Fruit fly (Drosophila melanogaster) whole organism, prepupa: Measurements from ENCODE around the gene CG4073.

Experiments
- CG1621 ChIP-seq: fragments of 200-800 bp; sonication (Bioruptor generic); optimal IDR thresholded peaks from 3 replicates; lab custom pipeline; 2018; ENCODE audit warnings: missing biosample characterization, mild to moderate bottlenecking, missing genetic modification characterization
- CG32006 ChIP-seq: fragments of 200-800 bp; sonication (Bioruptor generic); optimal IDR thresholded peaks from 3 replicates; lab custom pipeline; 2017; ENCODE audit warnings: missing biosample characterization, mild to moderate bottlenecking, missing genetic modification characterization
- CG8119 ChIP-seq: fragments of 200-800 bp; sonication (Bioruptor generic); IDR thresholded peaks from 3 replicates; pipeline ENCODE4 v1.3.6; 2022; ENCODE audit warnings: missing biosample characterization, missing genetic modification characterization
- Eip78C ChIP-seq: fragments of 200-800 bp; sonication (Bioruptor generic); peaks from one replicate; lab custom pipeline; 2016; ENCODE audit warnings: missing biosample characterization, missing genetic modification characterization
- Ets21C ChIP-seq: fragments of 200-800 bp; sonication (Bioruptor generic); optimal IDR thresholded peaks from 3 replicates; lab custom pipeline; 2016; ENCODE audit warnings: missing biosample characterization, missing genetic modification characterization
- Ets96B ChIP-seq: fragments of 200-800 bp; optimal IDR thresholded peaks from 2 replicates; lab custom pipeline; 2019; ENCODE audit warnings: missing biosample characterization, mild to moderate bottlenecking, missing genetic modification characterization, moderate library complexity
- Hr39 ChIP-seq: fragments of 200-800 bp; sonication (Bioruptor generic); optimal IDR thresholded peaks from 2 replicates; lab custom pipeline; 2016; ENCODE audit warnings: missing biosample characterization, missing genetic modification characterization
- Sox102F ChIP-seq: fragments of 200-800 bp; sonication (Bioruptor generic); optimal IDR thresholded peaks from 2 replicates; lab custom pipeline; 2016; ENCODE audit warnings: missing biosample characterization, mild to moderate bottlenecking, missing genetic modification characterization
- lz ChIP-seq: fragments of 200-800 bp; sonication (Bioruptor generic); optimal IDR thresholded peaks from 3 replicates; lab custom pipeline; 2016; ENCODE audit warnings: missing biosample characterization, missing genetic modification characterization
- vri ChIP-seq: fragments of 200-800 bp; sonication (Bioruptor generic); optimal IDR thresholded peaks from 3 replicates; lab custom pipeline; 2016; ENCODE audit warnings: missing biosample characterization, mild to moderate bottlenecking, missing genetic modification characterization

DNA sequence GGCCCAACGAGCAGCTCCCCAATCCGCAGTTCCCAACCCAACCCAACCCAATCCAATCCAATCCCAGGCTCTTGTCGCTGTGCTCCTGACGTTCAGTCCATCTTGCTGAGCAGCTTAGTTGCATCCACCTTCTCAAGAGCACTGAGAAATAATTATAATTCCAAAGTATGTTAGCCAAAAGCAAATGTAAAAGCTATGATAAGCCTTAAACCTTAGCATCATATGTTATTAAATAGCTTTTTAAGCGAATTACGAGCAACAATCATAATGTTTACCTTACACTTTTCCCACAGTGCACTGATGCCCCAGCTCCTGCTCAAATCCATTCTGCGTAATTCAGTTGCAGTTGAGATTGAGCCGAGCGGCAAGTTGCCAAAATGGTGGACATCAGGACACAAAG, 44.6 kb upstream of the CG4073 start:
- no peak for TF ChIP-seq CG1621 (tag; lab: Kevin White, UChicago)
- peak; percentile 51 for TF ChIP-seq Eip78C (GFP tag; lab: Kevin White, UChicago)
- TF ChIP-seq CG8119, result no peak
- TF ChIP-seq vri, result no peak
- peak; percentile 36 for TF ChIP-seq Hr39 (GFP tag; lab: Kevin White, UChicago)
- TF ChIP-seq lz (GFP tag; lab: Kevin White, UChicago), result peak; percentile 23
- TF ChIP-seq CG32006 (GFP tag; lab: Kevin White, UChicago), result no peak
- TF ChIP-seq Ets96B (tag; lab: Kevin White, UChicago), result peak; percentile 28
- TF ChIP-seq Sox102F (GFP tag; lab: Kevin White, UChicago), result peak; percentile 24
- TF ChIP-seq Ets21C (GFP tag; lab: Kevin White, UChicago), result no peak
